Worm (Caenorhabditis elegans): ENCODE results near the gene mrps-35.

mrps-35 gene

DNA sequence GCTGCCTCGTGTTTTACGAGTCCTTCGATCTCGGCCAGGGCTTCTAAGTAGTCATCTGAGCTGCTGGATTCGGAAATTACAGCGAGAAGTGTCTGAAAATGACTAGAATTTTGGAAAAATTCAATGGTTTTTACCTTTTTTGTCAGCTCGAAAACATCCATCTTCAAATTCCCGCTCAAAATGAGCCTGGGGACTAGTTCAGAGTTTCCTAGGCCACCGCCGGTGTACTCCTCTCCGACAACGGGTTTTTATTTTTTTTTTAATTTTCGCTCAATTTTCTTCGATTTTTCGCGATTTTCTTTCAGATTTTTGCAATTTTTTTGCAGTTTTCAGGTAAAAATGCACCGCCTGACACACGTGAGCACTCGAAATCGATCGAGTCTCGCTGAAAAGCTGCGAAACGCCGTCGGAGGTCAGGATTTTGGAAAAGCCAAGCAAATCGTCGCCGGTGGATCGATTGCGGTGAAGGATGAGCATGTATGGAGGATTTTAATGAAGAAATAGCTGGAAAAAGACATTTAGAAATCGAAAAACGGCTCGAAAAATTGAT, at the start of gene mrps-35, which contains the start of gene sws-1 (continued):
- TF ChIP-seq ceh-6 (GFP tag; optimal IDR thresholded peaks at IDR 0.05) (no peak), syd-9 (tag; optimal IDR thresholded peaks at IDR 0.05) (no peak), nfya-1 (tag; optimal IDR thresholded peaks at IDR 0.05) (peak; percentile 18), ceh-22 (tag; optimal IDR thresholded peaks at IDR 0.05) (no peak), hlh-30 (tag; optimal IDR thresholded peaks at IDR 0.05; ENCODE audit: insufficient read depth) (no peak), tbx-2 (tag; optimal IDR thresholded peaks at IDR 0.05) (peak; percentile 78), ceh-2 (tag; optimal IDR thresholded peaks at IDR 0.05) (peak; percentile 94), ceh-45 (GFP tag; IDR thresholded peaks at IDR 0.05) (no peak), ceh-30 (tag; optimal IDR thresholded peaks at IDR 0.05) (no peak), fax-1 (tag; optimal IDR thresholded peaks at IDR 0.05) (peak; percentile 67), unc-86 (tag; optimal IDR thresholded peaks at IDR 0.05) (no peak), sox-2 (GFP tag; IDR thresholded peaks at IDR 0.05) (no peak), lim-6 (tag; optimal IDR thresholded peaks at IDR 0.05) (peak; percentile 73), ama-1 (optimal IDR thresholded peaks at IDR 0.05) (no peak), sox-4 (tag; optimal IDR thresholded peaks at IDR 0.05) (no peak), lin-11 (tag; optimal IDR thresholded peaks at IDR 0.05) (no peak), rnt-1 (tag; optimal IDR thresholded peaks at IDR 0.05) (peak; percentile 87)

DNA sequence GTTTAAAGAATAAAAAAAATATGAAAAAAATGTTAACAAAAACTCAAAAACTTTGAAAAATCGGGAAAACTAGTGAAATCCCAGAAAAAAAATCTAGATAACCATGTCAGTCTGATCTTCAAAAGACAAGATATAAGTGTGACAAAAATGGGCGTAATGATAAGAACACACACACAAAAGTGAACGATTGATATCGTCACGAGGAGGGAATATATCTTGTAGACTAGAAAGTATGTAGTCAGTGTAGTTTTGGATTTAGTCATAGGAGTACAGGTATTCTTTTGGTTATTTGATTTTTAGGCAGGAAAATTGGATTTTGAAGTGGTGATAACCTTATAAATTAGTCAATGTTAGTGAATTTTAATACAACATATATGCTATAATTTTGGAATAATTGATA, 46.6 kb upstream of the mrps-35 start:
- TF ChIP-seq hlh-6 (tag; optimal IDR thresholded peaks at IDR 0.05) (no peak), odd-2 (tag; optimal IDR thresholded peaks at IDR 0.05) (no peak), nhr-11 (tag; optimal IDR thresholded peaks at IDR 0.05) (peak; percentile 6), hlh-30 (tag; optimal IDR thresholded peaks at IDR 0.05; ENCODE audit: insufficient read depth) (no peak), ceh-34 (tag; optimal IDR thresholded peaks at IDR 0.05) (no peak)

DNA sequence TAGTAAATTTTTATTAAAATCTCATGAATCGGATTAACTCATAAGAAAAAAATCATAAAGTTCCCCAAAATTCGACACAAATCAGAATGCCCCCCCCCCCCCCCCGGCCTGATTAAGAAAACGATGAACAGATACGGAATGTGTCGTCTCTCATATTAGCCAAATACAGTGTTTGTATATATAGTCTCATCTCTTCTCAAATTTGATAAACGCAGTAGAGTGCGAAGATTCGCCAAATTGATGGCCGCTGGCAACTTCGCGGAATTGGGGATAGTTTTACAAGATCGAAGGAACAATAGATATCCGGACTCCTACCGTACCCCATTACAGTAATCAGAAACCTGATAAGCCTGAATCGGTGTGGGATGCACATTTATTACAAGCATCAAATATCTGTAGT, 43.5 kb upstream of the mrps-35 start:
- TF ChIP-seq rnt-1 (tag; optimal IDR thresholded peaks at IDR 0.05) (no peak), che-1 (tag; optimal IDR thresholded peaks at IDR 0.05) (no peak), fax-1 (tag; optimal IDR thresholded peaks at IDR 0.05) (no peak), ceh-22 (tag; optimal IDR thresholded peaks at IDR 0.05) (no peak), ceh-30 (tag; optimal IDR thresholded peaks at IDR 0.05) (no peak), madf-2 (tag; optimal IDR thresholded peaks at IDR 0.05) (no peak), gmeb-2 (tag; optimal IDR thresholded peaks at IDR 0.05) (no peak), K09A11.1 (tag; optimal IDR thresholded peaks at IDR 0.05; ENCODE audit: insufficient read depth) (no peak), ceh-45 (GFP tag; IDR thresholded peaks at IDR 0.05) (no peak), ama-1 (optimal IDR thresholded peaks at IDR 0.05) (no peak), lim-6 (tag; optimal IDR thresholded peaks at IDR 0.05) (no peak), unc-3 (GFP tag; conservative IDR thresholded peaks at IDR 0.05) (no peak), unc-3 (tag; optimal IDR thresholded peaks at IDR 0.05) (no peak), pha-4 (tag; optimal IDR thresholded peaks at IDR 0.05) (no peak), mec-3 (tag; optimal IDR thresholded peaks at IDR 0.05; ENCODE audit: borderline replicate concordance) (no peak), Y22D7AL.16 (tag; optimal IDR thresholded peaks at IDR 0.05) (no peak)

DNA sequence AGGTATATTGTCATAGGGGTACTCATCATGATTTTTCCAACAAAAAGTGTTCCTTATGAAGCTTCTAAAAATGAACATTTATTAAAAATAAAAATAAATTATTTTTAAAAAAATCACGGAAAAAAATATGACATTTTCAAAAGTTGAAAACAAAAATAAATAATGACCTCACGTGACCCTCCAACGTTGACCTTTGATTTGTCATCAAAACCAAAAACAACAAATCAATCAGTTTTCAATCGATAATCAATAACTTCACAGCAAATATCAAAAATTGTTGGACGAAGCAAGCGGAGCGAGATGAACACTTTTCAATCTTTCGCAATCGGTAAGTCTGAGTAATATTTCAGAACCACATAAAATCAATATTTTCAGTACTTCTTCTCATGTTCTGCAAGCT, 40.8 kb upstream of the mrps-35 start, which contains the start of gene Y80D3A.8:
TSS of gene Y80D3A.8 (plus strand) at position 301 of the 400 bp plus-strand sequence.
- TF ChIP-seq ahr-1 (tag; optimal IDR thresholded peaks at IDR 0.05) (no peak), hlh-6 (tag; optimal IDR thresholded peaks at IDR 0.05) (no peak), npax-4 (tag; optimal IDR thresholded peaks at IDR 0.05) (no peak), C08G9.2 (tag; optimal IDR thresholded peaks at IDR 0.05) (no peak), pag-3 (tag; optimal IDR thresholded peaks at IDR 0.05; ENCODE audit: borderline replicate concordance) (no peak), fkh-10 (GFP tag; optimal IDR thresholded peaks at IDR 0.05) (no peak), rnt-1 (tag; optimal IDR thresholded peaks at IDR 0.05) (no peak), sox-2 (GFP tag; IDR thresholded peaks at IDR 0.05) (no peak)
